Worm (Caenorhabditis elegans) whole organism, L1 larva: ENCODE results near the gene acer-1.

Experiments used
- C04F5.9 ChIP-seq: sonication (generic microtip); optimal IDR thresholded peaks from 2 replicates; lab custom pipeline; 2016; ENCODE audit warnings: missing genetic modification characterization, missing compliant biosample characterization
- C16A3.4 ChIP-seq: fragments of 150-350 bp; optimal IDR thresholded peaks from 2 replicates; lab custom pipeline; 2014; ENCODE audit warnings: missing biosample characterization, missing genetic modification characterization
- F16B12.6 ChIP-seq: fragments of 150-350 bp; optimal IDR thresholded peaks from 2 replicates; lab custom pipeline; 2014; ENCODE audit warnings: missing biosample characterization, missing genetic modification characterization
- aha-1 ChIP-seq: fragments of 150-350 bp; optimal IDR thresholded peaks from 2 replicates; lab custom pipeline; 2014; ENCODE audit warnings: missing biosample characterization, missing genetic modification characterization
- alr-1 ChIP-seq: fragments of 200-800 bp; sonication (Bioruptor generic); optimal IDR thresholded peaks from 2 replicates; lab custom pipeline; 2018; ENCODE audit warnings: borderline replicate concordance, mild to moderate bottlenecking, missing genetic modification characterization, missing compliant biosample characterization
- aly-2 ChIP-seq: fragments of 150-350 bp; optimal IDR thresholded peaks from 2 replicates; lab custom pipeline; 2014; ENCODE audit warnings: missing biosample characterization, missing genetic modification characterization
- ama-1 ChIP-seq: fragments of 150-350 bp; optimal IDR thresholded peaks from 2 replicates; lab custom pipeline; 2014
- blmp-1 ChIP-seq: fragments of 150-350 bp; optimal IDR thresholded peaks from 2 replicates; lab custom pipeline; 2014; ENCODE audit warnings: missing biosample characterization, missing genetic modification characterization
- ceh-8 ChIP-seq: fragments of 200-800 bp; sonication (Bioruptor generic); optimal IDR thresholded peaks from 2 replicates; lab custom pipeline; 2018; ENCODE audit warnings: mild to moderate bottlenecking, missing genetic modification characterization, moderate library complexity, missing compliant biosample characterization
- ceh-82 ChIP-seq, 3 experiments: fragments of 150-350 bp in 1 of 3; sonication (generic microtip) in 2 of 3; optimal IDR thresholded peaks; 2 replicates each; lab custom pipeline; 2014 to 2017; ENCODE audit warnings: missing biosample characterization in 3 of 3, missing genetic modification characterization in 3 of 3
- ceh-88 ChIP-seq: fragments of 200-800 bp; sonication (Bioruptor generic); IDR thresholded peaks from 2 replicates; pipeline ENCODE4 v1.3.6; 2022; ENCODE audit warnings: missing genetic modification characterization, missing compliant biosample characterization
- dsc-1 ChIP-seq: sonication (generic microtip); optimal IDR thresholded peaks from 2 replicates; lab custom pipeline; 2016; ENCODE audit warnings: mild to moderate bottlenecking, missing genetic modification characterization, missing compliant biosample characterization
- efl-1 ChIP-seq, 4 experiments: fragments of 150-350 bp; optimal IDR thresholded peaks in 3 of 4; peaks in 1 of 4; 1 replicate in 1 of 4; 2 replicates in 3 of 4; lab custom pipeline; 2014; ENCODE audit warnings: missing biosample characterization in 2 of 4, missing genetic modification characterization in 2 of 4, missing genetic modification reagents in 2 of 4
- efl-3 ChIP-seq: fragments of 200-800 bp; sonication (Bioruptor generic); optimal IDR thresholded peaks from 2 replicates; lab custom pipeline; 2018; ENCODE audit warnings: mild to moderate bottlenecking, missing genetic modification characterization, missing compliant biosample characterization
- egl-13 ChIP-seq: sonication (generic microtip); optimal IDR thresholded peaks from 2 replicates; lab custom pipeline; 2016; ENCODE audit warnings: missing genotype, missing genetic modification reagents, missing genetic modification characterization, missing compliant biosample characterization
- egl-27 ChIP-seq, 2 experiments: fragments of 150-350 bp in 1 of 2; sonication (generic microtip); optimal IDR thresholded peaks; 3 replicates each; lab custom pipeline; 2017 to 2018; ENCODE audit warnings: missing biosample characterization in 2 of 2, missing genetic modification characterization in 2 of 2, missing genetic modification reagents in 2 of 2
- elt-2 ChIP-seq: sonication (generic microtip); optimal IDR thresholded peaks from 2 replicates; lab custom pipeline; 2016; ENCODE audit warnings: missing genetic modification characterization, mild to moderate bottlenecking, inconsistent platforms, missing compliant biosample characterization, missing genetic modification reagents
- fkh-8 ChIP-seq: sonication (generic microtip); optimal IDR thresholded peaks from 2 replicates; lab custom pipeline; 2016; ENCODE audit warnings: mild to moderate bottlenecking, missing genetic modification characterization, missing compliant biosample characterization
- grh-1 ChIP-seq: fragments of 200-800 bp; sonication (Bioruptor generic); IDR thresholded peaks from 2 replicates; pipeline ENCODE4 v1.3.6; 2022; ENCODE audit warnings: missing genetic modification reagents, missing genetic modification characterization, missing compliant biosample characterization
- irx-1 ChIP-seq: sonication (generic microtip); optimal IDR thresholded peaks from 2 replicates; lab custom pipeline; 2016; ENCODE audit warnings: missing genetic modification characterization, missing compliant biosample characterization
- isw-1 ChIP-seq: fragments of 200-800 bp; sonication (Bioruptor generic); IDR thresholded peaks from 2 replicates; pipeline ENCODE4 v1.3.6; 2022; ENCODE audit warnings: missing genetic modification characterization, missing compliant biosample characterization
- lin-13 ChIP-seq: fragments of 150-350 bp; optimal IDR thresholded peaks from 2 replicates; lab custom pipeline; 2014; ENCODE audit warnings: missing biosample characterization, missing genetic modification reagents, missing genetic modification characterization
- lin-14 ChIP-seq: fragments of 200-800 bp; sonication (Bioruptor generic); optimal IDR thresholded peaks from 2 replicates; lab custom pipeline; 2018; ENCODE audit warnings: mild to moderate bottlenecking, missing genetic modification characterization, moderate library complexity, missing compliant biosample characterization
- lin-15B ChIP-seq: fragments of 150-350 bp; sonication (generic microtip); optimal IDR thresholded peaks from 3 replicates; lab custom pipeline; 2014; ENCODE audit warnings: missing biosample characterization, missing genetic modification characterization
- lsy-2 ChIP-seq, 2 experiments: fragments of 150-350 bp; optimal IDR thresholded peaks; 2 replicates each; lab custom pipeline; 2014; ENCODE audit warnings: missing biosample characterization in 2 of 2, missing genetic modification characterization in 2 of 2
- mef-2 ChIP-seq: fragments of 150-350 bp; optimal IDR thresholded peaks from 2 replicates; lab custom pipeline; 2014; ENCODE audit warnings: missing biosample characterization, missing genetic modification characterization
- mep-1 ChIP-seq: fragments of 150-350 bp; optimal IDR thresholded peaks from 2 replicates; lab custom pipeline; 2014; ENCODE audit warnings: missing biosample characterization, missing genetic modification characterization
- nhr-12 ChIP-seq: sonication (generic microtip); optimal IDR thresholded peaks from 2 replicates; lab custom pipeline; 2017; ENCODE audit warnings: missing biosample characterization, missing genetic modification characterization
- nhr-19 ChIP-seq: fragments of 200-800 bp; sonication (Bioruptor generic); conservative IDR thresholded peaks from 2 replicates; pipeline ENCODE4 v1.3.6; 2022; ENCODE audit warnings: missing genetic modification characterization, missing compliant biosample characterization
- nhr-20 ChIP-seq: sonication (generic microtip); optimal IDR thresholded peaks from 2 replicates; lab custom pipeline; 2016; ENCODE audit warnings: mild to moderate bottlenecking, missing genetic modification characterization, missing compliant biosample characterization
- nhr-237 ChIP-seq: fragments of 150-350 bp; optimal IDR thresholded peaks from 2 replicates; lab custom pipeline; 2014; ENCODE audit warnings: missing biosample characterization, missing genetic modification characterization
- nhr-47 ChIP-seq: sonication (generic microtip); optimal IDR thresholded peaks from 2 replicates; lab custom pipeline; 2016; ENCODE audit warnings: mild to moderate bottlenecking, missing genetic modification characterization, moderate library complexity, missing compliant biosample characterization
- nhr-77 ChIP-seq: fragments of 150-350 bp; optimal IDR thresholded peaks from 2 replicates; lab custom pipeline; 2014; ENCODE audit warnings: missing biosample characterization, missing genetic modification characterization
- nhr-84 ChIP-seq: sonication (generic microtip); optimal IDR thresholded peaks from 2 replicates; lab custom pipeline; 2017; ENCODE audit warnings: missing biosample characterization, missing genetic modification characterization
- nhr-85 ChIP-seq: sonication (generic microtip); peaks from one replicate; lab custom pipeline; 2016; ENCODE audit warnings: missing genetic modification characterization, inconsistent platforms, missing compliant biosample characterization
- nhr-90 ChIP-seq: sonication (generic microtip); optimal IDR thresholded peaks from 2 replicates; lab custom pipeline; 2016; ENCODE audit warnings: mild to moderate bottlenecking, missing genetic modification characterization, missing compliant biosample characterization; ENCODE audit not compliant: poor library complexity
- pax-3 ChIP-seq: fragments of 200-800 bp; sonication (Bioruptor generic); optimal IDR thresholded peaks from 2 replicates; lab custom pipeline; 2018; ENCODE audit warnings: mild to moderate bottlenecking, missing genetic modification characterization, moderate library complexity, missing compliant biosample characterization
- rnt-1 ChIP-seq: sonication (generic microtip); optimal IDR thresholded peaks from 2 replicates; lab custom pipeline; 2016; ENCODE audit warnings: mild to moderate bottlenecking, missing genetic modification characterization, moderate library complexity, missing compliant biosample characterization
- skn-1 ChIP-seq: fragments of 150-350 bp; optimal IDR thresholded peaks from 2 replicates; lab custom pipeline; 2014; ENCODE audit warnings: missing biosample characterization, missing genetic modification characterization
- snpc-4 ChIP-seq: fragments of 150-350 bp; optimal IDR thresholded peaks from 2 replicates; lab custom pipeline; 2014; ENCODE audit warnings: missing biosample characterization, missing genetic modification characterization
- sox-4 ChIP-seq: sonication (generic microtip); optimal IDR thresholded peaks from 2 replicates; lab custom pipeline; 2016; ENCODE audit warnings: missing genetic modification characterization, missing compliant biosample characterization
- sptf-1 ChIP-seq: fragments of 150-350 bp; optimal IDR thresholded peaks from 2 replicates; lab custom pipeline; 2014; ENCODE audit warnings: missing biosample characterization, missing genetic modification characterization
- sup-37 ChIP-seq: fragments of 200-800 bp; sonication (Bioruptor generic); optimal IDR thresholded peaks from 2 replicates; lab custom pipeline; 2018; ENCODE audit warnings: mild to moderate bottlenecking, missing genetic modification characterization, missing compliant biosample characterization
- swsn-7 ChIP-seq: sonication (generic microtip); optimal IDR thresholded peaks from 2 replicates; lab custom pipeline; 2016; ENCODE audit warnings: missing genetic modification characterization, missing compliant biosample characterization
- tbx-2 ChIP-seq: sonication (generic microtip); optimal IDR thresholded peaks from 2 replicates; lab custom pipeline; 2016; ENCODE audit warnings: missing genetic modification characterization, missing compliant biosample characterization
- unc-130 ChIP-seq: fragments of 150-350 bp; optimal IDR thresholded peaks from 2 replicates; lab custom pipeline; 2017; ENCODE audit warnings: missing biosample characterization, missing genetic modification characterization, inconsistent platforms
- unc-30 ChIP-seq: sonication (generic microtip); optimal IDR thresholded peaks from 2 replicates; lab custom pipeline; 2017; ENCODE audit warnings: missing biosample characterization, missing genetic modification characterization
- unc-62 ChIP-seq: fragments of 150-350 bp; optimal IDR thresholded peaks from 2 replicates; lab custom pipeline; 2014; ENCODE audit warnings: missing biosample characterization, missing genetic modification reagents, missing genetic modification characterization
- unc-98 ChIP-seq: fragments of 200-800 bp; sonication (Bioruptor generic); IDR thresholded peaks from 2 replicates; pipeline ENCODE4 v1.3.6; 2022; ENCODE audit warnings: missing genetic modification characterization, missing compliant biosample characterization
- vab-15 ChIP-seq: sonication (generic microtip); optimal IDR thresholded peaks from 2 replicates; lab custom pipeline; 2017; ENCODE audit warnings: missing genotype, mild to moderate bottlenecking, missing genetic modification characterization, missing compliant biosample characterization
- xbp-1 ChIP-seq: sonication (generic microtip); optimal IDR thresholded peaks from 2 replicates; lab custom pipeline; 2016; ENCODE audit warnings: missing genetic modification characterization, missing compliant biosample characterization
- zag-1 ChIP-seq: fragments of 150-350 bp; optimal IDR thresholded peaks from 2 replicates; lab custom pipeline; 2014; ENCODE audit warnings: missing biosample characterization, missing genetic modification characterization
- zip-4 ChIP-seq: fragments of 200-800 bp; sonication (Bioruptor generic); optimal IDR thresholded peaks from 2 replicates; lab custom pipeline; 2018; ENCODE audit warnings: mild to moderate bottlenecking, missing genetic modification characterization, moderate library complexity, missing compliant biosample characterization
- ztf-11 ChIP-seq, 2 experiments: sonication (generic microtip); optimal IDR thresholded peaks; 2 replicates each; lab custom pipeline; 2016 to 2017; ENCODE audit warnings: missing genetic modification characterization in 2 of 2, missing biosample characterization in 1 of 2, missing compliant biosample characterization in 1 of 2

Gene acer-1

DNA sequence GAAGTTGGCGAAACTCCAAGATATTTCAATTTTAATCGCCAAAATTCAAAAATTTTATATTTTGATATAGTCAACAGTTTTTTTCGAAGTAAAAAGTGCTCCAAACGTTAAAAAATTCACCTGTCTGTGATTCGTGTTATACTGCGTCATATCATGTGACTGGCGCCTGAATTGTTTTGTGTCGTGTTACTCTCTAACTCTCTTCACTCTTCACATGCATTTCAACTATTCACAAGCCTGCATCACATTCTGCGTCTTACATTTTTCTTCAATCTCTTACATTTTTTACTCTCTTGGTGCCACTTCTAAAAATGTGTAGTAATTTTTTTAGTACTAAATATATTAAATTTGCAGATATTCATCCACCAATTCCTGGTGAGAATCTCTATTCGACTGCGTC lies 38.2 kb upstream of the acer-1 start, which contains the start of gene flcn-1 (continued):
- TF ChIP-seq lin-15B (tag; lab: Kevin White, UChicago): no peak
- no peak for TF ChIP-seq aha-1 (tag; lab: Kevin White, UChicago)
- TF ChIP-seq ceh-82 (tag; optimal IDR thresholded peaks at IDR 0.05; lab: Kevin White, UChicago): peak in 1 of 3 experiments; percentile 10
- no peak for TF ChIP-seq ztf-11 (tag; optimal IDR thresholded peaks at IDR 0.05; lab: Kevin White, UChicago)
- peak; percentile 85 for TF ChIP-seq lin-14 (GFP tag; lab: Kevin White, UChicago)
- TF ChIP-seq nhr-20 (tag; lab: Kevin White, UChicago): peak; percentile 64
- no peak for TF ChIP-seq unc-98 (GFP tag; lab: Robert Waterston, UW)
- TF ChIP-seq irx-1 (tag; lab: Kevin White, UChicago): peak; percentile 34
- TF ChIP-seq lsy-2 (tag; optimal IDR thresholded peaks at IDR 0.05; lab: Kevin White, UChicago): peak; percentile 35 to 67
- TF ChIP-seq ceh-8 (GFP tag; lab: Kevin White, UChicago): no peak
- TF ChIP-seq nhr-19 (GFP tag; lab: Robert Waterston, UW): peak; percentile 42
- no peak for TF ChIP-seq ceh-88 (GFP tag; lab: Robert Waterston, UW)
- TF ChIP-seq unc-30: no peak
- TF ChIP-seq C04F5.9 (tag; lab: Kevin White, UChicago): peak; percentile 68
- TF ChIP-seq aly-2: no peak
- TF ChIP-seq efl-1 (optimal IDR thresholded peaks at IDR 0.05; lab: Kevin White, UChicago): peak; percentile 42 to 50
- peak in 1 of 2 experiments; percentile 30 for TF ChIP-seq efl-1 (GFP tag; optimal IDR thresholded peaks at IDR 0.05 in 1 of 2; lab: Kevin White, UChicago)
- TF ChIP-seq egl-13 (tag; lab: Kevin White, UChicago): peak; percentile 50
- peak; percentile 29 for TF ChIP-seq lin-13 (GFP tag; lab: Kevin White, UChicago)
- TF ChIP-seq unc-130 (tag; lab: Kevin White, UChicago): peak; percentile 20
- TF ChIP-seq isw-1 (GFP tag; lab: Robert Waterston, UW): no peak
- TF ChIP-seq vab-15: no peak
- TF ChIP-seq elt-2 (tag; lab: Kevin White, UChicago): peak; percentile 41
- TF ChIP-seq sox-4 (tag; lab: Kevin White, UChicago): peak; percentile 17
- no peak for TF ChIP-seq grh-1
- no peak for TF ChIP-seq skn-1 (tag; lab: Kevin White, UChicago)
- no peak for TF ChIP-seq ama-1 (lab: Kevin White, UChicago)
- TF ChIP-seq sup-37: no peak
- peak; percentile 81 for TF ChIP-seq fkh-8 (tag; lab: Kevin White, UChicago)
- peak; percentile 15 for TF ChIP-seq snpc-4 (tag; lab: Kevin White, UChicago)
- no peak for TF ChIP-seq nhr-77
- TF ChIP-seq efl-3: no peak
- peak; percentile 41 for TF ChIP-seq nhr-90 (tag; lab: Kevin White, UChicago)
- peak; percentile 61 for TF ChIP-seq swsn-7
- TF ChIP-seq unc-62 (GFP tag; lab: Kevin White, UChicago): no peak
- peak; percentile 40 for TF ChIP-seq tbx-2 (tag; lab: Kevin White, UChicago)
- TF ChIP-seq egl-27 (tag; optimal IDR thresholded peaks at IDR 0.05; lab: Kevin White, UChicago): no peak
- TF ChIP-seq blmp-1 (tag; lab: Kevin White, UChicago): peak; percentile 23
- no peak for TF ChIP-seq zag-1 (tag; lab: Kevin White, UChicago)
- TF ChIP-seq nhr-85 (tag; lab: Kevin White, UChicago): peak; percentile 52
- TF ChIP-seq nhr-237 (tag; lab: Kevin White, UChicago): no peak
- TF ChIP-seq rnt-1 (tag; lab: Kevin White, UChicago): peak; percentile 40
- TF ChIP-seq zip-4 (GFP tag; lab: Kevin White, UChicago): no peak
- TF ChIP-seq nhr-12 (tag; lab: Kevin White, UChicago): no peak
- TF ChIP-seq F16B12.6: no peak
- peak; percentile 7 for TF ChIP-seq dsc-1 (tag; lab: Kevin White, UChicago)
- TF ChIP-seq alr-1 (tag; lab: Kevin White, UChicago): no peak
- no peak for TF ChIP-seq sptf-1 (tag; lab: Kevin White, UChicago)
- peak; percentile 49 for TF ChIP-seq xbp-1 (tag; lab: Kevin White, UChicago)
- peak; percentile 67 for TF ChIP-seq nhr-47
- TF ChIP-seq C16A3.4 (tag; lab: Kevin White, UChicago): no peak
- no peak for TF ChIP-seq mef-2
- no peak for TF ChIP-seq pax-3 (tag; lab: Kevin White, UChicago)
- no peak for TF ChIP-seq nhr-84 (tag; lab: Kevin White, UChicago)
- TF ChIP-seq mep-1 (tag; lab: Kevin White, UChicago): peak; percentile 76
